Worm (Caenorhabditis elegans) whole organism, L4/young adult: ENCODE measurements around the gene C06E1.9.

Experiments
- W03F9.2 ChIP-seq: fragments of 150-350 bp; optimal IDR thresholded peaks from 2 replicates; lab custom pipeline; 2014; ENCODE audit warnings: missing biosample characterization, missing genetic modification characterization
- dao-5 ChIP-seq: sonication (generic microtip); optimal IDR thresholded peaks from 2 replicates; lab custom pipeline; 2016; ENCODE audit warnings: missing genotype, missing genetic modification characterization, moderate library complexity, missing compliant biosample characterization
- him-1 ChIP-seq: sonication (generic microtip); optimal IDR thresholded peaks from 2 replicates; lab custom pipeline; 2016; ENCODE audit warnings: missing genotype, missing genetic modification reagents, missing genetic modification characterization, missing compliant biosample characterization

The C06E1.9 gene

ce11 chrIII:8609683-8610082, at the start of gene C06E1.9:
C06E1.9 (minus strand) TSS chrIII:8609783.
- TF ChIP-seq W03F9.2 (tag; lab: Kevin White, UChicago) (no peak), dao-5 (tag; lab: Kevin White, UChicago) (no peak), him-1 (tag; lab: Kevin White, UChicago) (no peak)

- TF ChIP-seq W03F9.2 (tag; lab: Kevin White, UChicago) (peak; percentile 91), dao-5 (tag; lab: Kevin White, UChicago) (no peak), him-1 (tag; lab: Kevin White, UChicago) (peak; percentile 76)
These were observed 48.8 kb upstream of the C06E1.9 start for ce11 chrIII:8658367-8658761.

ce11 chrIII:8657676-8658366, 48.2 kb upstream of the C06E1.9 start:
- TF ChIP-seq W03F9.2 (tag; lab: Kevin White, UChicago) (no peak), dao-5 (tag; lab: Kevin White, UChicago) (no peak), him-1 (tag; lab: Kevin White, UChicago) (no peak)

- TF ChIP-seq dao-5 (tag; lab: Kevin White, UChicago) (no peak), W03F9.2 (tag; lab: Kevin White, UChicago) (no peak), him-1 (tag; lab: Kevin White, UChicago) (no peak)
These were observed 47.4 kb upstream of the C06E1.9 start for ce11 chrIII:8656957-8657356.

ce11 chrIII:8656055-8656454, 46.5 kb upstream of the C06E1.9 start:
- no peak for TF ChIP-seq W03F9.2 (tag; lab: Kevin White, UChicago)
- no peak for TF ChIP-seq dao-5 (tag; lab: Kevin White, UChicago)
- TF ChIP-seq him-1 (tag; lab: Kevin White, UChicago), result no peak

ce11 chrIII:8655412-8655811, 45.8 kb upstream of the C06E1.9 start:
- TF ChIP-seq him-1 (tag; lab: Kevin White, UChicago), result no peak
- TF ChIP-seq dao-5 (tag; lab: Kevin White, UChicago), result no peak
- TF ChIP-seq W03F9.2 (tag; lab: Kevin White, UChicago), result no peak

ce11 chrIII:8654400-8654980, 44.9 kb upstream of the C06E1.9 start:
- TF ChIP-seq dao-5 (tag; lab: Kevin White, UChicago), result no peak
- no peak for TF ChIP-seq W03F9.2 (tag; lab: Kevin White, UChicago)
- no peak for TF ChIP-seq him-1 (tag; lab: Kevin White, UChicago)

- no peak for TF ChIP-seq him-1 (tag; lab: Kevin White, UChicago)
- no peak for TF ChIP-seq W03F9.2 (tag; lab: Kevin White, UChicago)
- no peak for TF ChIP-seq dao-5 (tag; lab: Kevin White, UChicago)
These were observed 44.3 kb upstream of the C06E1.9 start, which contains the start of gene F22B7.9 for ce11 chrIII:8653875-8654386. F22B7.9 (minus strand) TSS chrIII:8653925.

ce11 chrIII:8653457-8653856, 43.9 kb upstream of the C06E1.9 start:
- TF ChIP-seq W03F9.2 (tag; lab: Kevin White, UChicago) (no peak), dao-5 (tag; lab: Kevin White, UChicago) (no peak), him-1 (tag; lab: Kevin White, UChicago) (no peak)

ce11 chrIII:8652922-8653321, 43.3 kb upstream of the C06E1.9 start:
- TF ChIP-seq W03F9.2 (tag; lab: Kevin White, UChicago) (no peak), him-1 (tag; lab: Kevin White, UChicago) (no peak), dao-5 (tag; lab: Kevin White, UChicago) (no peak)

- TF ChIP-seq W03F9.2 (tag; lab: Kevin White, UChicago) (no peak), him-1 (tag; lab: Kevin White, UChicago) (no peak), dao-5 (tag; lab: Kevin White, UChicago) (no peak)
These were observed 42.6 kb upstream of the C06E1.9 start for ce11 chrIII:8652112-8652694.

ce11 chrIII:8650235-8650817, 40.7 kb upstream of the C06E1.9 start, which contains the start of gene flp-23:
flp-23 (plus strand) TSS chrIII:8650767.
- no peak for TF ChIP-seq dao-5 (tag; lab: Kevin White, UChicago)
- peak; percentile 59 for TF ChIP-seq him-1 (tag; lab: Kevin White, UChicago)
- TF ChIP-seq W03F9.2 (tag; lab: Kevin White, UChicago), result no peak

ce11 chrIII:8648589-8648988, 39.0 kb upstream of the C06E1.9 start, which contains the start of gene F22B7.3:
F22B7.3 (plus strand) TSS chrIII:8648889.
- no peak for TF ChIP-seq W03F9.2 (tag; lab: Kevin White, UChicago)
